Fruit fly (Drosophila melanogaster): ENCODE measurements around the gene Flo2.

The Flo2 gene

DNA sequence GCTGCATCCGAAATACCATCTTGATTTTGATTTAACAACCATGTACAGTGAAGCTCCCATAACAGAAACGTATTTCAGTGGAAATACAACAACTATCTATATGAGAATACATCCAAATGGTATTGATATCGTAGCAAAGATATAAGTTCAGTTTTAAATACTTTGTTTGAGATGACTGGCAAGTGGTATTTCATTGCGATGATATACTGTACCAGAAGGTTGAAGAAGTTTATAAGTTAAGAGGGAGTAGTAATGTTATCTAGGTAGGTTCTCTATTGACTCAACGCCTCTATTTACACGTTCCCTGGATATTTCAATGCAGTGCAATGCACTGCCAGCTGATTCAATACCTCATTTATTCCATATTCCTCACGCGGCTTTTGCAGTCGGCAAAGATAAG is 33.5 kb upstream of the Flo2 start:
- TF ChIP-seq fru (GFP tag; optimal IDR thresholded peaks at IDR 0.05) (peak; percentile 27), usp (GFP tag; optimal IDR thresholded peaks at IDR 0.05) (no peak), CG9705 (GFP tag; optimal IDR thresholded peaks at IDR 0.05) (no peak), dmrt93B (GFP tag; optimal IDR thresholded peaks at IDR 0.05) (no peak), Dfd (GFP tag; optimal IDR thresholded peaks at IDR 0.05) (no peak), lola (GFP tag; optimal IDR thresholded peaks at IDR 0.05) (no peak), br (GFP tag; optimal IDR thresholded peaks at IDR 0.05) (no peak), h (GFP tag; optimal IDR thresholded peaks at IDR 0.05) (peak; percentile 64), dl (GFP tag; optimal IDR thresholded peaks at IDR 0.05; ENCODE audit: insufficient read depth in 1 of 2, partially characterized antibody in 2 of 2) (no peak), OdsH (GFP tag; optimal IDR thresholded peaks at IDR 0.05) (peak; percentile 46), Hnf4 (GFP tag; optimal IDR thresholded peaks at IDR 0.05) (peak; percentile 65), sv (GFP tag; optimal IDR thresholded peaks at IDR 0.05) (no peak), Vsx2 (GFP tag; optimal IDR thresholded peaks at IDR 0.05; ENCODE audit: partially characterized antibody) (no peak), ey (GFP tag; optimal IDR thresholded peaks at IDR 0.05) (no peak), jim (GFP tag; optimal IDR thresholded peaks at IDR 0.05) (peak; percentile 77), woc (GFP tag; optimal IDR thresholded peaks at IDR 0.05) (peak; percentile 1), brk (GFP tag; optimal IDR thresholded peaks at IDR 0.05) (peak; percentile 62), Jra (GFP tag; optimal IDR thresholded peaks at IDR 0.05) (peak; percentile 35), Sp1 (GFP tag; optimal IDR thresholded peaks at IDR 0.05) (no peak), foxo (GFP tag; optimal IDR thresholded peaks at IDR 0.05) (peak in 1 of 2 experiments; percentile 33), N (GFP tag; optimal IDR thresholded peaks at IDR 0.05) (no peak), psq (GFP tag; optimal IDR thresholded peaks at IDR 0.05) (peak; percentile 18), tai (GFP tag; optimal IDR thresholded peaks at IDR 0.05) (peak; percentile 73), Dif (GFP tag; optimal IDR thresholded peaks at IDR 0.05; ENCODE audit: partially characterized antibody) (no peak), pan (optimal IDR thresholded peaks at IDR 0.05) (no peak), dsf (GFP tag; optimal IDR thresholded peaks at IDR 0.05; ENCODE audit: borderline replicate concordance) (no peak), GATAd (GFP tag; optimal IDR thresholded peaks at IDR 0.05) (peak; percentile 31), Hr83 (GFP tag; optimal IDR thresholded peaks at IDR 0.05; ENCODE audit: poor library complexity, severe bottlenecking) (peak; percentile 99), rgr (GFP tag; optimal IDR thresholded peaks at IDR 0.05) (peak; percentile 52)

DNA sequence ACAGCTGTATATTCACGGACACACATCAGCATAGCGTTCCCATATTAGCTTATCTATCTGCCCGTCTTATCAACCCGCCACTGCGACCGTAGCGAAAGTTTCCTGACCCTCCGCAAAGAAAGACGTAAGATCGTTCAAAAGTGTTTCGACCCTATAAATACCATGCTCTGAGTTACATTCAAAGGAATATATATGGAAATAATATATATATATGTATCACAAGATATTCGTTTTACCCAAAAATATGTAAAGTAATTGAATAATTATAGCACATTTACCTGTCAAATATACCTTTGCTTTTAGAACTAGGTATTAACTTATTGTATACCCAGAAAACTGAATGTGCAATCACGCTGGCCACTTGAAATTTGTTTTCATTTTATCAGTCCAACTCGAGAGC is 28.7 kb upstream of the Flo2 start:
- TF ChIP-seq Hnf4 (GFP tag; optimal IDR thresholded peaks at IDR 0.05) (peak; percentile 5), Vsx2 (GFP tag; optimal IDR thresholded peaks at IDR 0.05; ENCODE audit: partially characterized antibody) (no peak), Mio (GFP tag; optimal IDR thresholded peaks at IDR 0.05) (no peak), GATAd (GFP tag; optimal IDR thresholded peaks at IDR 0.05) (no peak), sv (GFP tag; optimal IDR thresholded peaks at IDR 0.05) (no peak), Jra (GFP tag; optimal IDR thresholded peaks at IDR 0.05) (no peak), jim (GFP tag; optimal IDR thresholded peaks at IDR 0.05) (no peak), CrebA (GFP tag; optimal IDR thresholded peaks at IDR 0.05; ENCODE audit: borderline replicate concordance) (no peak), psq (GFP tag; optimal IDR thresholded peaks at IDR 0.05) (peak; percentile 51), lola (GFP tag; optimal IDR thresholded peaks at IDR 0.05) (no peak), usp (GFP tag; optimal IDR thresholded peaks at IDR 0.05) (no peak), OdsH (GFP tag; optimal IDR thresholded peaks at IDR 0.05) (peak; percentile 47), ey (GFP tag; optimal IDR thresholded peaks at IDR 0.05) (no peak), Hr83 (GFP tag; optimal IDR thresholded peaks at IDR 0.05; ENCODE audit: poor library complexity, severe bottlenecking) (no peak), N (GFP tag; optimal IDR thresholded peaks at IDR 0.05) (no peak), Dfd (GFP tag; optimal IDR thresholded peaks at IDR 0.05) (no peak), Myc (optimal IDR thresholded peaks at IDR 0.05) (no peak), HLH106 (tag; optimal IDR thresholded peaks at IDR 0.05) (peak; percentile 47), CG9705 (GFP tag; optimal IDR thresholded peaks at IDR 0.05) (no peak), Hr78 (GFP tag; optimal IDR thresholded peaks at IDR 0.05) (no peak), woc (GFP tag; optimal IDR thresholded peaks at IDR 0.05) (no peak), brk (GFP tag; optimal IDR thresholded peaks at IDR 0.05) (peak; percentile 33), br (GFP tag; optimal IDR thresholded peaks at IDR 0.05) (no peak), h (GFP tag; optimal IDR thresholded peaks at IDR 0.05) (peak; percentile 56), foxo (GFP tag; optimal IDR thresholded peaks at IDR 0.05) (peak in 1 of 2 experiments; percentile 67), Dif (GFP tag; optimal IDR thresholded peaks at IDR 0.05; ENCODE audit: partially characterized antibody) (no peak), Rel (GFP tag; optimal IDR thresholded peaks at IDR 0.05) (no peak), Rel (tag; optimal IDR thresholded peaks at IDR 0.05) (no peak), dsf (GFP tag; optimal IDR thresholded peaks at IDR 0.05; ENCODE audit: borderline replicate concordance) (no peak), fru (GFP tag; optimal IDR thresholded peaks at IDR 0.05) (peak; percentile 33), rgr (GFP tag; optimal IDR thresholded peaks at IDR 0.05) (peak; percentile 68), dl (GFP tag; optimal IDR thresholded peaks at IDR 0.05; ENCODE audit: insufficient read depth in 1 of 2, partially characterized antibody in 2 of 2) (no peak)
